Worm (Caenorhabditis elegans) whole organism, young adult: ENCODE measurements around the gene egrh-1.

Source experiments
- B0336.3 ChIP-seq: fragments of 200-800 bp; sonication (Bioruptor generic); IDR thresholded peaks from 2 replicates; pipeline ENCODE4 v1.3.6; 2022; ENCODE audit warnings: missing genetic modification characterization, missing compliant biosample characterization
- C17E4.6 ChIP-seq: fragments of 200-800 bp; sonication (Bioruptor generic); IDR thresholded peaks from 2 replicates; pipeline ENCODE4 v1.3.6; 2022; ENCODE audit warnings: missing genetic modification reagents, missing genetic modification characterization, missing compliant biosample characterization
- F39B2.1 ChIP-seq: fragments of 200-800 bp; sonication (Bioruptor generic); IDR thresholded peaks from 2 replicates; pipeline ENCODE4 v1.3.6; 2022; ENCODE audit warnings: missing genetic modification reagents, missing genetic modification characterization, missing compliant biosample characterization
- F49E8.2 ChIP-seq: sonication (generic microtip); optimal IDR thresholded peaks from 3 replicates; lab custom pipeline; 2017; ENCODE audit warnings: missing genetic modification characterization, mild to moderate bottlenecking, missing compliant biosample characterization, antibody characterized with exemption, moderate library complexity; ENCODE audit not compliant: insufficient read depth
- F52B5.7 ChIP-seq: sonication (generic microtip); optimal IDR thresholded peaks from 2 replicates; lab custom pipeline; 2016; ENCODE audit warnings: mild to moderate bottlenecking, missing genetic modification characterization, missing compliant biosample characterization
- K11D2.4 ChIP-seq: fragments of 200-800 bp; sonication (Bioruptor generic); IDR thresholded peaks from 2 replicates; pipeline ENCODE4 v1.3.6; 2022; ENCODE audit warnings: missing genetic modification reagents, missing genetic modification characterization, missing compliant biosample characterization
- K12H6.12 ChIP-seq: fragments of 200-800 bp; sonication (Bioruptor generic); optimal IDR thresholded peaks from 2 replicates; lab custom pipeline; 2018; ENCODE audit warnings: mild to moderate bottlenecking, missing genetic modification characterization, missing compliant biosample characterization
- T26A5.8 ChIP-seq: sonication (generic microtip); optimal IDR thresholded peaks from 2 replicates; lab custom pipeline; 2016; ENCODE audit warnings: missing genetic modification characterization, missing compliant biosample characterization
- Y53G8AR.9 ChIP-seq: fragments of 200-800 bp; sonication (Bioruptor generic); conservative IDR thresholded peaks from 2 replicates; pipeline ENCODE4 v1.3.6; 2022; ENCODE audit warnings: missing genetic modification reagents, missing genetic modification characterization, missing compliant biosample characterization
- Y56A3A.18 ChIP-seq: fragments of 200-800 bp; sonication (Bioruptor generic); IDR thresholded peaks from 2 replicates; pipeline ENCODE4 v1.3.6; 2022; ENCODE audit warnings: missing genetic modification reagents, missing genetic modification characterization, missing compliant biosample characterization
- Y95B8A.8 ChIP-seq: fragments of 200-800 bp; sonication (Bioruptor generic); IDR thresholded peaks from 2 replicates; pipeline ENCODE4 v1.3.6; 2022; ENCODE audit warnings: missing genetic modification reagents, missing genetic modification characterization, missing compliant biosample characterization
- akir-1 ChIP-seq: fragments of 200-800 bp; sonication (Bioruptor generic); optimal IDR thresholded peaks from 2 replicates; lab custom pipeline; 2018; ENCODE audit warnings: mild to moderate bottlenecking, missing genetic modification characterization, moderate library complexity, missing compliant biosample characterization
- ama-1 ChIP-seq, 3 experiments: fragments of 150-350 bp in 1 of 3; sonication (generic microtip) in 2 of 3; optimal IDR thresholded peaks; 2 replicates each; lab custom pipeline; 2014 to 2018; ENCODE audit warnings: missing biosample characterization in 2 of 3, missing genetic modification characterization in 2 of 3, missing genetic modification reagents in 2 of 3
- attf-5 ChIP-seq: fragments of 200-800 bp; sonication (Bioruptor generic); optimal IDR thresholded peaks from 2 replicates; lab custom pipeline; 2018; ENCODE audit warnings: mild to moderate bottlenecking, missing genetic modification characterization, missing compliant biosample characterization
- dpl-1 ChIP-seq: fragments of 150-350 bp; optimal IDR thresholded peaks from 2 replicates; lab custom pipeline; 2014; ENCODE audit warnings: missing biosample characterization, missing genetic modification reagents, missing genetic modification characterization
- egl-44 ChIP-seq: fragments of 200-800 bp; sonication (Bioruptor generic); IDR thresholded peaks from 2 replicates; pipeline ENCODE4 v1.3.6; 2022; ENCODE audit warnings: missing genetic modification reagents, missing genetic modification characterization, missing compliant biosample characterization
- ekl-4 ChIP-seq: fragments of 200-800 bp; sonication (Bioruptor generic); IDR thresholded peaks from 2 replicates; pipeline ENCODE4 v1.3.6; 2022; ENCODE audit warnings: missing genetic modification reagents, missing genetic modification characterization, missing compliant biosample characterization
- hsf-1 ChIP-seq: fragments of 200-800 bp; sonication (Bioruptor generic); IDR thresholded peaks from 2 replicates; pipeline ENCODE4 v1.3.6; 2022; ENCODE audit warnings: missing genetic modification reagents, missing genetic modification characterization, missing compliant biosample characterization
- lin-26 ChIP-seq: fragments of 200-800 bp; sonication (Bioruptor generic); IDR thresholded peaks from 2 replicates; pipeline ENCODE4 v1.3.6; 2022; ENCODE audit warnings: missing genetic modification reagents, missing genetic modification characterization, missing compliant biosample characterization
- lin-40 ChIP-seq: sonication (generic microtip); optimal IDR thresholded peaks from 2 replicates; lab custom pipeline; 2016; ENCODE audit warnings: missing genetic modification characterization, mild to moderate bottlenecking, missing compliant biosample characterization, missing genotype, missing genetic modification reagents
- lir-1 ChIP-seq: fragments of 200-800 bp; sonication (Bioruptor generic); conservative IDR thresholded peaks from 2 replicates; pipeline ENCODE4 v1.3.6; 2022; ENCODE audit warnings: missing genetic modification reagents, missing genetic modification characterization, missing compliant biosample characterization
- madf-10 ChIP-seq: sonication (generic microtip); optimal IDR thresholded peaks from 2 replicates; lab custom pipeline; 2016; ENCODE audit warnings: mild to moderate bottlenecking, missing genetic modification characterization, missing compliant biosample characterization
- madf-3 ChIP-seq: fragments of 200-800 bp; sonication (Bioruptor generic); IDR thresholded peaks from 2 replicates; pipeline ENCODE4 v1.3.6; 2022; ENCODE audit warnings: missing genetic modification reagents, missing genetic modification characterization, missing compliant biosample characterization
- mcd-1 ChIP-seq: fragments of 200-800 bp; sonication (Bioruptor generic); IDR thresholded peaks from 2 replicates; pipeline ENCODE4 v1.3.6; 2022; ENCODE audit warnings: missing genetic modification reagents, missing genetic modification characterization, missing compliant biosample characterization
- mes-4 ChIP-seq: sonication (generic microtip); optimal IDR thresholded peaks from 2 replicates; lab custom pipeline; 2016; ENCODE audit warnings: missing genotype, missing genetic modification characterization, missing compliant biosample characterization
- nfyb-1 ChIP-seq: fragments of 200-800 bp; sonication (Bioruptor generic); IDR thresholded peaks from 2 replicates; pipeline ENCODE4 v1.3.6; 2022; ENCODE audit warnings: missing genetic modification reagents, missing genetic modification characterization, missing compliant biosample characterization
- nhr-27 ChIP-seq: fragments of 200-800 bp; sonication (Bioruptor generic); optimal IDR thresholded peaks from 2 replicates; lab custom pipeline; 2018; ENCODE audit warnings: mild to moderate bottlenecking, missing genetic modification characterization, moderate library complexity, missing compliant biosample characterization
- pha-4 ChIP-seq: fragments of 150-350 bp; sonication (generic microtip); optimal IDR thresholded peaks from 2 replicates; lab custom pipeline; 2014; ENCODE audit warnings: missing biosample characterization, missing genetic modification reagents, missing genetic modification characterization
- repo-1 ChIP-seq: sonication (generic microtip); optimal IDR thresholded peaks from 2 replicates; lab custom pipeline; 2017; ENCODE audit warnings: mild to moderate bottlenecking, missing genetic modification characterization, missing compliant biosample characterization
- snpc-1.1 ChIP-seq: sonication (generic microtip); optimal IDR thresholded peaks from 2 replicates; lab custom pipeline; 2017; ENCODE audit warnings: missing genetic modification characterization, mild to moderate bottlenecking, missing compliant biosample characterization, antibody characterized with exemption, moderate library complexity, missing genotype, missing genetic modification reagents; ENCODE audit not compliant: insufficient read depth
- snpc-4 ChIP-seq, 5 experiments: fragments of 150-350 bp in 1 of 5; sonication (generic microtip) in 4 of 5; optimal IDR thresholded peaks; 2 replicates each; lab custom pipeline; 2014 to 2018; ENCODE audit warnings: missing genetic modification characterization in 5 of 5, missing biosample characterization in 3 of 5, antibody characterized with exemption in 2 of 5, mild to moderate bottlenecking in 2 of 5, missing compliant biosample characterization in 2 of 5, missing genotype in 2 of 5, moderate library complexity in 2 of 5, missing genetic modification reagents in 1 of 5
- somi-1 ChIP-seq: fragments of 200-800 bp; sonication (Bioruptor generic); optimal IDR thresholded peaks from 2 replicates; lab custom pipeline; 2018; ENCODE audit warnings: mild to moderate bottlenecking, missing genetic modification characterization, missing compliant biosample characterization
- tlf-1 ChIP-seq: fragments of 200-800 bp; sonication (Bioruptor generic); optimal IDR thresholded peaks from 2 replicates; lab custom pipeline; 2018; ENCODE audit warnings: mild to moderate bottlenecking, missing genetic modification characterization, missing compliant biosample characterization
- unc-62 ChIP-seq: fragments of 150-350 bp; optimal IDR thresholded peaks from 2 replicates; lab custom pipeline; 2014; ENCODE audit warnings: missing biosample characterization, missing genetic modification reagents, missing genetic modification characterization
- xnd-1 ChIP-seq: sonication (generic microtip); optimal IDR thresholded peaks from 2 replicates; lab custom pipeline; 2016; ENCODE audit warnings: missing genotype, missing genetic modification reagents, missing genetic modification characterization, missing compliant biosample characterization
- zim-3 ChIP-seq: sonication (generic microtip); optimal IDR thresholded peaks from 2 replicates; lab custom pipeline; 2017; ENCODE audit warnings: mild to moderate bottlenecking, missing genetic modification characterization, moderate library complexity, missing compliant biosample characterization
- ztf-18 ChIP-seq: sonication (generic microtip); optimal IDR thresholded peaks from 2 replicates; lab custom pipeline; 2016; ENCODE audit warnings: missing genotype, mild to moderate bottlenecking, missing genetic modification characterization, missing compliant biosample characterization
- ztf-22 ChIP-seq: fragments of 200-800 bp; sonication (Bioruptor generic); optimal IDR thresholded peaks from 2 replicates; lab custom pipeline; 2018; ENCODE audit warnings: mild to moderate bottlenecking, missing genetic modification characterization, moderate library complexity, missing compliant biosample characterization
- ztf-6 ChIP-seq: fragments of 200-800 bp; sonication (Bioruptor generic); IDR thresholded peaks from 2 replicates; pipeline ENCODE4 v1.3.6; 2022; ENCODE audit warnings: missing genetic modification reagents, missing genetic modification characterization, missing compliant biosample characterization

The egrh-1 gene

ce11 chrX:14804706-14805105 is 41.0 kb upstream of the egrh-1 start (continued):
- TF ChIP-seq F39B2.1 (GFP tag; lab: Robert Waterston, UW) = no peak
- TF ChIP-seq tlf-1 (GFP tag; lab: Kevin White, UChicago) = no peak
- TF ChIP-seq mes-4 (tag; lab: Kevin White, UChicago) = peak; percentile 3

ce11 chrX:14805746-14806145 is 40.0 kb upstream of the egrh-1 start:
- no peak for TF ChIP-seq nhr-27 (tag; lab: Kevin White, UChicago)
- TF ChIP-seq somi-1 = no peak
- TF ChIP-seq ekl-4 (GFP tag; lab: Robert Waterston, UW) = no peak
- TF ChIP-seq egl-44 (GFP tag; lab: Robert Waterston, UW) = no peak
- TF ChIP-seq snpc-4 (GFP tag; optimal IDR thresholded peaks at IDR 0.05; lab: Kevin White, UChicago) = no peak
- TF ChIP-seq snpc-4 (tag; optimal IDR thresholded peaks at IDR 0.05; lab: Kevin White, UChicago) = peak in 2 of 4 experiments; percentile 57 to 71
- no peak for TF ChIP-seq ztf-18 (tag; lab: Kevin White, UChicago)
- no peak for TF ChIP-seq akir-1 (GFP tag; lab: Kevin White, UChicago)

ce11 chrX:14806936-14807335 is 38.8 kb upstream of the egrh-1 start, which contains the start of gene F42D1.4:
Gene F42D1.4 (plus strand): TSS chrX:14807236.
- TF ChIP-seq Y95B8A.8 (GFP tag; lab: Robert Waterston, UW) = no peak
- TF ChIP-seq F49E8.2 = no peak
- no peak for TF ChIP-seq nhr-27 (tag; lab: Kevin White, UChicago)

DNA sequence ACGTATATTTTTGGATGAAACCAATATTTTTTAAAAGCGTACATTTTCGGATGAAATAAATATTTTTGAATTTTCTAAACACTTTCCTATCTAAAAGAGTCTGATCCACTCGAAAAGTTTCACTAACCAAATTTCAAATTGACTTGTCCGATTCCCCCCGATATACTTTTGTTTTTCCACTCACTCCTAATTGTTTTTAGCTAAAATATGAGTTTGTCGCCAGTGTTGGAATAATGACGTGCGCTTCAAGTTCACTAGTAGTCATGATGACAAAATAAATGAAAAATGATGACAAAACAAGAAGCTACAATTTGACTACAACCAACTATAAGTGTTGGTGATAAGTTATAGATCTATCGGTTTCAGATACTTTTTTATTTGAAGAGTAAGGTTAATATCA is 36.9 kb upstream of the egrh-1 start:
- TF ChIP-seq dpl-1 (GFP tag; lab: Kevin White, UChicago) (no peak), nfyb-1 (GFP tag; lab: Robert Waterston, UW) (0 out of 2 replicates have a peak, but pooled peaks have one; percentile 47), ama-1 (optimal IDR thresholded peaks at IDR 0.05; lab: Kevin White, UChicago) (peak; percentile 58), ama-1 (GFP tag; optimal IDR thresholded peaks at IDR 0.05; lab: Kevin White, UChicago) (no peak), nhr-27 (tag; lab: Kevin White, UChicago) (peak; percentile 23), B0336.3 (GFP tag; lab: Robert Waterston, UW) (0 out of 2 replicates have a peak, but pooled peaks have one; percentile 43), Y53G8AR.9 (GFP tag; lab: Robert Waterston, UW) (peak; percentile 49; the same call in 1 of the 2 replicates), zim-3 (tag; lab: Kevin White, UChicago) (peak; percentile 59), Y56A3A.18 (GFP tag; lab: Robert Waterston, UW) (0 out of 2 replicates have a peak, but pooled peaks have one; percentile 75), lin-40 (tag; lab: Kevin White, UChicago) (no peak), F52B5.7 (tag; lab: Kevin White, UChicago) (no peak), repo-1 (tag; lab: Kevin White, UChicago) (peak; percentile 59)
- TF ChIP-seq, all 124 proteins: peak for 8

- no peak for TF ChIP-seq attf-5 (GFP tag; lab: Kevin White, UChicago)
- TF ChIP-seq madf-3 (GFP tag; lab: Robert Waterston, UW) = no peak
- TF ChIP-seq lin-40 (tag; lab: Kevin White, UChicago) = no peak
- no peak for TF ChIP-seq ztf-6
- TF ChIP-seq T26A5.8 = no peak
- TF ChIP-seq K11D2.4 (GFP tag; lab: Robert Waterston, UW) = no peak
- TF ChIP-seq snpc-1.1 (tag; lab: Kevin White, UChicago) = no peak
- TF ChIP-seq lin-26 = no peak
- TF ChIP-seq xnd-1 (tag; lab: Kevin White, UChicago) = no peak
- no peak for TF ChIP-seq K12H6.12
- TF ChIP-seq madf-10 = no peak
- no peak for TF ChIP-seq C17E4.6 (GFP tag; lab: Robert Waterston, UW)
- no peak for TF ChIP-seq hsf-1 (GFP tag; lab: Robert Waterston, UW)
- no peak for TF ChIP-seq ztf-22 (GFP tag; lab: Kevin White, UChicago)
- TF ChIP-seq pha-4 (tag; lab: Kevin White, UChicago) = no peak
- TF ChIP-seq mcd-1 = no peak
- no peak for TF ChIP-seq unc-62 (GFP tag; lab: Kevin White, UChicago)
- no peak for TF ChIP-seq lir-1 (GFP tag; lab: Robert Waterston, UW)
- TF ChIP-seq, all 124 proteins: peak for 0
Observed at ce11 chrX:14809905-14810304, 35.8 kb upstream of the egrh-1 start.
